Fruit fly (Drosophila melanogaster): Measurements from ENCODE around the gene Drs.

The Drs gene

dm6 chr3L:3349825-3350123, 19.6 kb upstream of the Drs start:
- TF ChIP-seq CG5204 (GFP tag; optimal IDR thresholded peaks at IDR 0.05): no peak
- TF ChIP-seq kay (GFP tag; ENCODE audit: borderline replicate concordance): no peak
- no peak for TF ChIP-seq ovo (GFP tag; optimal IDR thresholded peaks at IDR 0.05)
- TF ChIP-seq Hr96 (GFP tag; optimal IDR thresholded peaks at IDR 0.05): no peak
- TF ChIP-seq Mnt (GFP tag; optimal IDR thresholded peaks at IDR 0.05): no peak
- no peak for TF ChIP-seq pad (GFP tag; optimal IDR thresholded peaks at IDR 0.05)
- TF ChIP-seq CG33017 (tag; optimal IDR thresholded peaks at IDR 0.05): no peak
- TF ChIP-seq tj (GFP tag; optimal IDR thresholded peaks at IDR 0.05): no peak
- no peak for TF ChIP-seq CG7101 (tag; optimal IDR thresholded peaks at IDR 0.05)
- TF ChIP-seq toe (GFP tag; optimal IDR thresholded peaks at IDR 0.05): no peak
- no peak for TF ChIP-seq Crg-1 (GFP tag; optimal IDR thresholded peaks at IDR 0.05)
- no peak for TF ChIP-seq CG1620 (GFP tag; optimal IDR thresholded peaks at IDR 0.05)
- TF ChIP-seq Clk (GFP tag; optimal IDR thresholded peaks at IDR 0.05): no peak
- TF ChIP-seq bab1 (GFP tag; optimal IDR thresholded peaks at IDR 0.05): no peak
- no peak for TF ChIP-seq CG11617 (GFP tag; optimal IDR thresholded peaks at IDR 0.05)
- TF ChIP-seq CG12768 (GFP tag; optimal IDR thresholded peaks at IDR 0.05): no peak
- no peak for TF ChIP-seq CG7045 (GFP tag; optimal IDR thresholded peaks at IDR 0.05)
- TF ChIP-seq CG14711 (tag; optimal IDR thresholded peaks at IDR 0.05): no peak

- TF ChIP-seq bab1 (GFP tag; optimal IDR thresholded peaks at IDR 0.05) (peak; percentile 3), ovo (GFP tag; optimal IDR thresholded peaks at IDR 0.05) (no peak), cnc (optimal IDR thresholded peaks at IDR 0.05) (no peak)
These were observed 18.6 kb upstream of the Drs start for dm6 chr3L:3350572-3351343.

- TF ChIP-seq toe (GFP tag; optimal IDR thresholded peaks at IDR 0.05) (no peak), cic (GFP tag; optimal IDR thresholded peaks at IDR 0.05) (no peak), Mnt (GFP tag; optimal IDR thresholded peaks at IDR 0.05) (no peak), Crg-1 (GFP tag; optimal IDR thresholded peaks at IDR 0.05) (no peak), Hr96 (GFP tag; optimal IDR thresholded peaks at IDR 0.05) (no peak)
These were observed 17.5 kb upstream of the Drs start for dm6 chr3L:3351814-3352359.

dm6 chr3L:3352516-3352915, 16.8 kb upstream of the Drs start:
- TF ChIP-seq ovo (GFP tag; optimal IDR thresholded peaks at IDR 0.05) (no peak), cnc (optimal IDR thresholded peaks at IDR 0.05) (no peak), CG14711 (tag; optimal IDR thresholded peaks at IDR 0.05) (no peak), Hr96 (GFP tag; optimal IDR thresholded peaks at IDR 0.05) (no peak), CG12768 (GFP tag; optimal IDR thresholded peaks at IDR 0.05) (no peak), CG1620 (GFP tag; optimal IDR thresholded peaks at IDR 0.05) (no peak), kay (GFP tag; ENCODE audit: borderline replicate concordance) (no peak), CG33017 (tag; optimal IDR thresholded peaks at IDR 0.05) (no peak), CG7101 (tag; optimal IDR thresholded peaks at IDR 0.05) (no peak), bab1 (GFP tag; optimal IDR thresholded peaks at IDR 0.05) (no peak), CG7045 (GFP tag; optimal IDR thresholded peaks at IDR 0.05) (no peak), pad (GFP tag; optimal IDR thresholded peaks at IDR 0.05) (no peak), Mnt (GFP tag; optimal IDR thresholded peaks at IDR 0.05) (no peak), toe (GFP tag; optimal IDR thresholded peaks at IDR 0.05) (no peak), cic (GFP tag; optimal IDR thresholded peaks at IDR 0.05) (no peak), CG5204 (GFP tag; optimal IDR thresholded peaks at IDR 0.05) (no peak), Crg-1 (GFP tag; optimal IDR thresholded peaks at IDR 0.05) (no peak), CG11617 (GFP tag; optimal IDR thresholded peaks at IDR 0.05) (no peak), Clk (GFP tag; optimal IDR thresholded peaks at IDR 0.05) (no peak), tj (GFP tag; optimal IDR thresholded peaks at IDR 0.05) (no peak)

- TF ChIP-seq CG7101 (tag; optimal IDR thresholded peaks at IDR 0.05): no peak
- TF ChIP-seq CG11617 (GFP tag; optimal IDR thresholded peaks at IDR 0.05): no peak
- TF ChIP-seq tj (GFP tag; optimal IDR thresholded peaks at IDR 0.05): no peak
These were observed 16.1 kb upstream of the Drs start for dm6 chr3L:3353297-3353696.

dm6 chr3L:3373994-3374623, 4.8 kb downstream of the Drs start, which contains the start of the genes Ythdc1 and CG12010:
Gene Ythdc1 (minus strand): TSS chr3L:3374170.
Gene CG12010 (plus strand): TSS chr3L:3374282.
- TF ChIP-seq cic (GFP tag; optimal IDR thresholded peaks at IDR 0.05): peak; percentile 73
- TF ChIP-seq Mnt (GFP tag; optimal IDR thresholded peaks at IDR 0.05): peak; percentile 54
- TF ChIP-seq bab1 (GFP tag; optimal IDR thresholded peaks at IDR 0.05): peak; percentile 79
- no peak for TF ChIP-seq Crg-1 (GFP tag; optimal IDR thresholded peaks at IDR 0.05)
- TF ChIP-seq CG7045 (GFP tag; optimal IDR thresholded peaks at IDR 0.05): peak; percentile 12

dm6 chr3L:3376551-3376950, 7.2 kb downstream of the Drs start, which contains the start of gene CG12012:
Gene CG12012 (plus strand): TSS chr3L:3376757.
- TF ChIP-seq bab1 (GFP tag; optimal IDR thresholded peaks at IDR 0.05) (peak; percentile 31), CG7101 (tag; optimal IDR thresholded peaks at IDR 0.05) (no peak), cic (GFP tag; optimal IDR thresholded peaks at IDR 0.05) (peak; percentile 49), CG1620 (GFP tag; optimal IDR thresholded peaks at IDR 0.05) (no peak), Crg-1 (GFP tag; optimal IDR thresholded peaks at IDR 0.05) (no peak), CG7045 (GFP tag; optimal IDR thresholded peaks at IDR 0.05) (no peak), kay (GFP tag; ENCODE audit: borderline replicate concordance) (peak; percentile 76), CG11617 (GFP tag; optimal IDR thresholded peaks at IDR 0.05) (no peak)
